Fruit fly (Drosophila melanogaster): ENCODE measurements around the gene Nepl8.

DNA sequence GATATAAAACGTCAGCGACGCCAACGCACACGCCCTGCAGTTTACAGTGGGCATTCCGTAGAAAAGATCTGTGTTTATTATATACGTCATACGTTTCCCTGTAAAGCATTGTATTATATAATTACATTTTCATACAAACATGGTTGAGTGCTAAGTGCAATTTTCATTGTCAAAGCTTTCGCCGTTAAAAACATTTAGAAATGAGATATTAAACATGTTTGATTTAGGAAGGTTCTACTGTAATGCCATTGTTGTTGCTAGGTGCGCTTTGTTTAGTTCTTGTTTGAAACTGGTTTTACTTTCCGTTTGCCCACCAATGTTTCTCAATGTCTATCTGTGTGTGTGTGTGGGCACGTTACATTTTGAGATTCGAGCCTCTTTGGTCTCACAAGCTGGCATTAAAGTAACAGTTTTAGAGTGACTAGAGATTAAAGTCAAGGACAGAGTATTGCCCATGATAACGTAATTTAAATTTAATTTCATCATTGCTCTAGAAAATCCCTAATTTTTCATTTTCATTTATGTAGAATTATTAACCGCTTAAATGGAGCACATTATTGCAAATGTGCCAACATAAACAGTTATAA is 4.8 kb downstream of the Nepl8 start:
- TF ChIP-seq CTCF (optimal IDR thresholded peaks at IDR 0.05): no peak
- no peak for TF ChIP-seq CG8478 (optimal IDR thresholded peaks at IDR 0.05)

All from S2 (cell line).